Fruit fly (Drosophila melanogaster): ENCODE measurements around the gene CG4408.
A peak's percentile ranks its signal among the peaks of the same experiment; 100 is the strongest.

The CG4408 gene

dm6 chr3R:23384591-23385260, 21.4 kb upstream of the CG4408 start, which contains the start of gene CG4393 (continued):
- TF ChIP-seq ac (GFP tag; optimal IDR thresholded peaks at IDR 0.05) (no peak), ewg (GFP tag; optimal IDR thresholded peaks at IDR 0.05) (peak; percentile 25), lilli (GFP tag; optimal IDR thresholded peaks at IDR 0.05) (no peak), CG12391 (tag; optimal IDR thresholded peaks at IDR 0.05) (no peak), CG17361 (GFP tag; IDR thresholded peaks at IDR 0.05) (no peak), Fer2 (tag; optimal IDR thresholded peaks at IDR 0.05) (no peak), mam (GFP tag; optimal IDR thresholded peaks at IDR 0.05) (no peak), CG17328 (GFP tag; IDR thresholded peaks at IDR 0.05) (no peak), CG17186 (GFP tag; optimal IDR thresholded peaks at IDR 0.05) (no peak), Deaf1 (tag; optimal IDR thresholded peaks at IDR 0.05) (peak; percentile 31), exex (tag; optimal IDR thresholded peaks at IDR 0.05) (no peak), CG17385 (GFP tag; optimal IDR thresholded peaks at IDR 0.05) (no peak), CG11695 (GFP tag; IDR thresholded peaks at IDR 0.05) (no peak), CG7987 (GFP tag; optimal IDR thresholded peaks at IDR 0.05) (no peak), gcm2 (GFP tag; optimal IDR thresholded peaks at IDR 0.05) (peak; percentile 18), CG8388 (GFP tag; optimal IDR thresholded peaks at IDR 0.05) (peak; percentile 94), unpg (GFP tag; optimal IDR thresholded peaks at IDR 0.05) (no peak), gsb (GFP tag; IDR thresholded peaks at IDR 0.05) (no peak), hbn (GFP tag; IDR thresholded peaks at IDR 0.05; ENCODE audit: partially characterized antibody) (0 out of 2 replicates have a peak, but pooled peaks have one; percentile 9), Vsx1 (GFP tag; optimal IDR thresholded peaks at IDR 0.05) (no peak), row (GFP tag; IDR thresholded peaks at IDR 0.05) (peak; percentile 51), onecut (GFP tag; IDR thresholded peaks at IDR 0.05) (no peak), h (optimal IDR thresholded peaks at IDR 0.05) (no peak), Mad (GFP tag; optimal IDR thresholded peaks at IDR 0.05) (no peak), CG31224 (GFP tag; IDR thresholded peaks at IDR 0.05) (no peak), HLH4C (GFP tag; IDR thresholded peaks at IDR 0.05; ENCODE audit: partially characterized antibody) (0 out of 3 replicates have a peak, but pooled peaks have one; percentile 30), Trl (optimal IDR thresholded peaks at IDR 0.05) (peak; percentile 53 to 67), Trl (GFP tag; optimal IDR thresholded peaks at IDR 0.05) (no peak), CG17359 (tag; optimal IDR thresholded peaks at IDR 0.05) (peak; percentile 15), bsh (GFP tag; optimal IDR thresholded peaks at IDR 0.05) (peak in 1 of 2 experiments; percentile 44), CG4707 (GFP tag; optimal IDR thresholded peaks at IDR 0.05) (no peak), CG11093 (GFP tag; IDR thresholded peaks at IDR 0.05) (no peak), CG2199 (GFP tag; IDR thresholded peaks at IDR 0.05) (peak; percentile 86; the same call in 1 of the 3 replicates), kay (GFP tag; optimal IDR thresholded peaks at IDR 0.05) (no peak), Jarid2 (GFP tag; optimal IDR thresholded peaks at IDR 0.05) (peak; percentile 43), Blimp-1 (GFP tag; optimal IDR thresholded peaks at IDR 0.05) (peak; percentile 61), MESR4 (GFP tag; optimal IDR thresholded peaks at IDR 0.05) (no peak)

- TF ChIP-seq CG32772 (GFP tag; IDR thresholded peaks at IDR 0.05) = no peak
- peak; percentile 45 to 64 for TF ChIP-seq Trl (optimal IDR thresholded peaks at IDR 0.05)
- no peak for TF ChIP-seq Trl (GFP tag; optimal IDR thresholded peaks at IDR 0.05)
- TF ChIP-seq abd-A (tag; optimal IDR thresholded peaks at IDR 0.05) = peak; percentile 70
- TF ChIP-seq phol (tag; optimal IDR thresholded peaks at IDR 0.05) = no peak
- 0 out of 2 replicates have a peak, but pooled peaks have one; percentile 11 for TF ChIP-seq Oaz (GFP tag; IDR thresholded peaks at IDR 0.05)
- no peak for TF ChIP-seq Bdp1 (GFP tag; optimal IDR thresholded peaks at IDR 0.05)
- peak; percentile 13 for TF ChIP-seq Med (GFP tag)
- 0 out of 2 replicates have a peak, but pooled peaks have one; percentile 12 for TF ChIP-seq CG13287 (GFP tag; IDR thresholded peaks at IDR 0.05; ENCODE audit: partially characterized antibody)
- TF ChIP-seq ro (GFP tag; IDR thresholded peaks at IDR 0.05) = no peak
- no peak for TF ChIP-seq pzg (GFP tag; optimal IDR thresholded peaks at IDR 0.05)
- TF ChIP-seq CG13894 (tag; optimal IDR thresholded peaks at IDR 0.05) = peak; percentile 70
- TF ChIP-seq NfI (GFP tag; optimal IDR thresholded peaks at IDR 0.05) = no peak
- TF ChIP-seq bsh (GFP tag; optimal IDR thresholded peaks at IDR 0.05) = peak in 1 of 2 experiments; percentile 5
- no peak for TF ChIP-seq trem (tag; optimal IDR thresholded peaks at IDR 0.05)
- 0 out of 2 replicates have a peak, but pooled peaks have one; percentile 24 for TF ChIP-seq slbo (GFP tag; IDR thresholded peaks at IDR 0.05)
- no peak for TF ChIP-seq Elba2 (GFP tag; optimal IDR thresholded peaks at IDR 0.05)
- peak; percentile 11 for TF ChIP-seq Deaf1 (tag; optimal IDR thresholded peaks at IDR 0.05)
Observed at dm6 chr3R:23383723-23384122, 20.3 kb upstream of the CG4408 start.

Data from whole organism, embryonic.